Fruit fly (Drosophila melanogaster) whole organism, embryonic: ENCODE measurements around the gene Alp5.

ENCODE experiments used
- Abd-B ChIP-seq: fragments of 200-800 bp; sonication (Bioruptor generic); optimal IDR thresholded peaks from 2 replicates; lab custom pipeline; 2018; ENCODE audit warnings: missing biosample characterization, mild to moderate bottlenecking, missing genetic modification characterization, moderate library complexity
- CG10462 ChIP-seq: fragments of 200-800 bp; sonication (Bioruptor generic); optimal IDR thresholded peaks from 2 replicates; lab custom pipeline; 2016; ENCODE audit warnings: missing biosample characterization, missing genetic modification characterization
- CG11456 ChIP-seq: fragments of 200-800 bp; sonication (Bioruptor generic); IDR thresholded peaks from 3 replicates; pipeline ENCODE4 v1.3.6; 2022; ENCODE audit warnings: missing biosample characterization, missing genetic modification characterization
- CG13624 ChIP-seq: fragments of 200-800 bp; sonication (Bioruptor generic); optimal IDR thresholded peaks from 2 replicates; lab custom pipeline; 2016; ENCODE audit warnings: missing biosample characterization, missing genetic modification characterization
- CG13775 ChIP-seq: fragments of 200-800 bp; sonication (Bioruptor generic); optimal IDR thresholded peaks from 3 replicates; lab custom pipeline; 2017; ENCODE audit warnings: missing biosample characterization, mild to moderate bottlenecking, missing genetic modification characterization
- CG14441 ChIP-seq: fragments of 200-800 bp; sonication (Bioruptor generic); IDR thresholded peaks from 2 replicates; pipeline ENCODE4 v1.3.6; 2022; ENCODE audit warnings: missing biosample characterization, missing genetic modification characterization
- CG18262 ChIP-seq: fragments of 200-800 bp; optimal IDR thresholded peaks from 3 replicates; lab custom pipeline; 2019; ENCODE audit warnings: missing biosample characterization, mild to moderate bottlenecking, missing genetic modification characterization, moderate library complexity
- CG3407 ChIP-seq: fragments of 200-800 bp; sonication (Bioruptor generic); optimal IDR thresholded peaks from 2 replicates; lab custom pipeline; 2018; ENCODE audit warnings: missing biosample characterization, mild to moderate bottlenecking, missing genetic modification characterization
- CG4360 ChIP-seq: fragments of 200-800 bp; sonication (Bioruptor generic); IDR thresholded peaks from 2 replicates; pipeline ENCODE4 v1.3.6; 2022; ENCODE audit warnings: missing biosample characterization, missing genetic modification characterization
- CG4617 ChIP-seq: fragments of 200-800 bp; sonication (Bioruptor generic); optimal IDR thresholded peaks from 3 replicates; lab custom pipeline; 2016; ENCODE audit warnings: missing biosample characterization, missing genetic modification characterization, borderline replicate concordance
- CG5180 ChIP-seq: fragments of 200-800 bp; sonication (Bioruptor generic); optimal IDR thresholded peaks from 3 replicates; lab custom pipeline; 2017; ENCODE audit warnings: missing biosample characterization, missing genetic modification characterization, mild to moderate bottlenecking, moderate library complexity, missing genetic modification reagents
- CG6813 ChIP-seq: fragments of 200-800 bp; sonication (Bioruptor generic); optimal IDR thresholded peaks from 2 replicates; lab custom pipeline; 2017; ENCODE audit warnings: missing biosample characterization, missing genetic modification characterization, mild to moderate bottlenecking, moderate library complexity, missing genetic modification reagents
- CG7372 ChIP-seq: fragments of 200-800 bp; sonication (Bioruptor generic); IDR thresholded peaks from 2 replicates; pipeline ENCODE4 v1.3.6; 2022; ENCODE audit warnings: missing biosample characterization, missing genetic modification characterization
- D ChIP-seq, 2 experiments: fragments of 200-800 bp in 1 of 2; fragments of >200 bp in 1 of 2; sonication (Bioruptor generic) in 1 of 2; optimal IDR thresholded peaks; 2 replicates in 1 of 2; 3 replicates in 1 of 2; lab custom pipeline; 2017; ENCODE audit warnings: mild to moderate bottlenecking in 1 of 2, missing biosample characterization in 1 of 2, missing genetic modification characterization in 1 of 2, missing genetic modification reagents in 1 of 2
- E2f2 ChIP-seq: fragments of 200-800 bp; sonication (Bioruptor generic); IDR thresholded peaks from 2 replicates; pipeline ENCODE4 v1.3.6; 2022; ENCODE audit warnings: missing biosample characterization, missing genetic modification characterization
- Eip74EF ChIP-seq, 2 experiments: fragments of 200-800 bp in 1 of 2; fragments of >200 bp in 1 of 2; sonication (Bioruptor generic) in 1 of 2; optimal IDR thresholded peaks; 2 replicates each; lab custom pipeline; 2017 to 2019; ENCODE audit warnings: missing biosample characterization in 2 of 2, missing genetic modification characterization in 2 of 2, mild to moderate bottlenecking in 1 of 2, moderate library complexity in 1 of 2
- HLH3B ChIP-seq: fragments of 200-800 bp; sonication (Bioruptor generic); IDR thresholded peaks from 2 replicates; pipeline ENCODE4 v1.3.6; 2022; ENCODE audit warnings: missing biosample characterization, missing genetic modification characterization
- Hr51 ChIP-seq, 2 experiments: fragments of 200-800 bp; sonication (Bioruptor generic); optimal IDR thresholded peaks; 2 replicates in 1 of 2; 3 replicates in 1 of 2; lab custom pipeline; 2016 to 2018; ENCODE audit warnings: missing biosample characterization in 2 of 2, missing genetic modification characterization in 2 of 2, mild to moderate bottlenecking in 1 of 2, moderate library complexity in 1 of 2
- Lpt ChIP-seq: fragments of >200 bp; optimal IDR thresholded peaks from 2 replicates; lab custom pipeline; 2018; ENCODE audit warnings: missing biosample characterization, missing genetic modification characterization
- MESR4 ChIP-seq: fragments of 200-800 bp; sonication (Bioruptor generic); optimal IDR thresholded peaks from 2 replicates; lab custom pipeline; 2018; ENCODE audit warnings: missing biosample characterization, mild to moderate bottlenecking, missing genetic modification characterization, moderate library complexity
- MTF-1 ChIP-seq: fragments of 200-800 bp; sonication (Bioruptor generic); optimal IDR thresholded peaks from 2 replicates; lab custom pipeline; 2018; ENCODE audit warnings: missing biosample characterization, mild to moderate bottlenecking, missing genetic modification characterization, borderline replicate concordance
- Max ChIP-seq: fragments of 200-800 bp; sonication (Bioruptor generic); optimal IDR thresholded peaks from 2 replicates; lab custom pipeline; 2016; ENCODE audit warnings: missing biosample characterization, mild to moderate bottlenecking, missing genetic modification characterization
- Oli ChIP-seq: fragments of 200-800 bp; sonication (Bioruptor generic); optimal IDR thresholded peaks from 2 replicates; lab custom pipeline; 2018; ENCODE audit warnings: missing biosample characterization, mild to moderate bottlenecking, missing genetic modification characterization, moderate library complexity
- Rfx ChIP-seq: fragments of 200-800 bp; sonication (Bioruptor generic); IDR thresholded peaks from 2 replicates; pipeline ENCODE4 v1.3.6; 2022; ENCODE audit warnings: missing biosample characterization, missing genetic modification characterization
- Sox100B ChIP-seq: fragments of 200-800 bp; sonication (Bioruptor generic); optimal IDR thresholded peaks from 3 replicates; lab custom pipeline; 2018; ENCODE audit warnings: missing biosample characterization, mild to moderate bottlenecking, missing genetic modification characterization
- Sox102F ChIP-seq: fragments of 200-800 bp; sonication (Bioruptor generic); optimal IDR thresholded peaks from 2 replicates; lab custom pipeline; 2018; ENCODE audit warnings: missing biosample characterization, mild to moderate bottlenecking, missing genetic modification characterization, moderate library complexity
- Tbp ChIP-seq: fragments of >200 bp; optimal IDR thresholded peaks from 2 replicates; lab custom pipeline; 2018; ENCODE audit warnings: missing biosample characterization, missing genetic modification characterization
- bowl ChIP-seq: fragments of 200-800 bp; sonication (Bioruptor generic); IDR thresholded peaks from 2 replicates; pipeline ENCODE4 v1.3.6; 2022; ENCODE audit warnings: missing biosample characterization, missing genetic modification characterization
- btn ChIP-seq: fragments of 200-800 bp; sonication (Bioruptor generic); optimal IDR thresholded peaks from 2 replicates; lab custom pipeline; 2016; ENCODE audit warnings: missing biosample characterization, missing genetic modification characterization
- crc ChIP-seq: fragments of 200-800 bp; sonication (Bioruptor generic); optimal IDR thresholded peaks from 2 replicates; lab custom pipeline; 2016; ENCODE audit warnings: missing biosample characterization, missing genetic modification characterization
- crp ChIP-seq, 2 experiments: fragments of 200-800 bp; sonication (Bioruptor generic); optimal IDR thresholded peaks; 2 replicates in 1 of 2; 3 replicates in 1 of 2; lab custom pipeline; 2017; ENCODE audit warnings: missing biosample characterization in 2 of 2, missing genetic modification characterization in 2 of 2, mild to moderate bottlenecking in 1 of 2, moderate library complexity in 1 of 2
- dan ChIP-seq: fragments of 200-800 bp; sonication (Bioruptor generic); IDR thresholded peaks from 2 replicates; pipeline ENCODE4 v1.3.6; 2022; ENCODE audit warnings: missing biosample characterization, missing genetic modification characterization
- dpn ChIP-seq, 2 experiments: fragments of 200-800 bp; sonication (Bioruptor generic); optimal IDR thresholded peaks; 3 replicates each; lab custom pipeline; 2016; ENCODE audit warnings: missing biosample characterization in 2 of 2, missing genetic modification characterization in 2 of 2
- gcm2 ChIP-seq: fragments of 200-800 bp; sonication (Bioruptor generic); optimal IDR thresholded peaks from 2 replicates; lab custom pipeline; 2016; ENCODE audit warnings: missing biosample characterization, missing genetic modification characterization
- her ChIP-seq: fragments of 200-800 bp; sonication (Bioruptor generic); optimal IDR thresholded peaks from 2 replicates; lab custom pipeline; 2016; ENCODE audit warnings: missing biosample characterization, missing genetic modification characterization
- kay ChIP-seq: fragments of 200-800 bp; sonication (Bioruptor generic); optimal IDR thresholded peaks from 2 replicates; lab custom pipeline; 2016; ENCODE audit warnings: missing biosample characterization, missing genetic modification characterization
- lmd ChIP-seq: fragments of 200-800 bp; sonication (Bioruptor generic); IDR thresholded peaks from 2 replicates; pipeline ENCODE4 v1.3.6; 2022; ENCODE audit warnings: missing biosample characterization, missing genetic modification characterization
- otp ChIP-seq: fragments of 200-800 bp; sonication (Bioruptor generic); IDR thresholded peaks from 3 replicates; pipeline ENCODE4, ENCODE4 v1.3.6; 2022; ENCODE audit warnings: missing biosample characterization, missing genetic modification characterization
- sc ChIP-seq, 3 experiments: fragments of >200 bp in 2 of 3; fragments of 200-800 bp in 1 of 3; sonication (Bioruptor generic) in 1 of 3; optimal IDR thresholded peaks; 2 replicates in 2 of 3; 3 replicates in 1 of 3; lab custom pipeline; 2017; ENCODE audit warnings: mild to moderate bottlenecking in 1 of 3, missing biosample characterization in 1 of 3, missing genetic modification characterization in 1 of 3, missing genetic modification reagents in 1 of 3
- sd ChIP-seq: fragments of 200-800 bp; sonication (Bioruptor generic); optimal IDR thresholded peaks from 3 replicates; lab custom pipeline; 2018; ENCODE audit warnings: missing biosample characterization, mild to moderate bottlenecking, missing genetic modification characterization, moderate library complexity
- sim ChIP-seq: fragments of 200-800 bp; sonication (Bioruptor generic); IDR thresholded peaks from 2 replicates; pipeline ENCODE4 v1.3.6; 2022; ENCODE audit warnings: missing biosample characterization, missing genetic modification characterization
- sob ChIP-seq: fragments of 200-800 bp; sonication (Bioruptor generic); IDR thresholded peaks from 2 replicates; pipeline ENCODE4 v1.3.6; 2022; ENCODE audit warnings: missing biosample characterization, missing genetic modification characterization
- stc ChIP-seq: fragments of 200-800 bp; sonication (Bioruptor generic); IDR thresholded peaks from 2 replicates; pipeline ENCODE4 v1.3.6; 2022; ENCODE audit warnings: missing biosample characterization, missing genetic modification characterization
- tap ChIP-seq: fragments of 200-800 bp; optimal IDR thresholded peaks from 3 replicates; lab custom pipeline; 2019; ENCODE audit warnings: missing biosample characterization, mild to moderate bottlenecking, missing genetic modification characterization, moderate library complexity
- trem ChIP-seq: fragments of 200-800 bp; optimal IDR thresholded peaks from 3 replicates; lab custom pipeline; 2019; ENCODE audit warnings: missing biosample characterization, mild to moderate bottlenecking, missing genetic modification characterization, moderate library complexity
- zfh1 ChIP-seq: fragments of 200-800 bp; sonication (Bioruptor generic); IDR thresholded peaks from 3 replicates; pipeline ENCODE4 v1.3.6; 2022; ENCODE audit warnings: missing biosample characterization, missing genetic modification characterization

Gene Alp5

DNA sequence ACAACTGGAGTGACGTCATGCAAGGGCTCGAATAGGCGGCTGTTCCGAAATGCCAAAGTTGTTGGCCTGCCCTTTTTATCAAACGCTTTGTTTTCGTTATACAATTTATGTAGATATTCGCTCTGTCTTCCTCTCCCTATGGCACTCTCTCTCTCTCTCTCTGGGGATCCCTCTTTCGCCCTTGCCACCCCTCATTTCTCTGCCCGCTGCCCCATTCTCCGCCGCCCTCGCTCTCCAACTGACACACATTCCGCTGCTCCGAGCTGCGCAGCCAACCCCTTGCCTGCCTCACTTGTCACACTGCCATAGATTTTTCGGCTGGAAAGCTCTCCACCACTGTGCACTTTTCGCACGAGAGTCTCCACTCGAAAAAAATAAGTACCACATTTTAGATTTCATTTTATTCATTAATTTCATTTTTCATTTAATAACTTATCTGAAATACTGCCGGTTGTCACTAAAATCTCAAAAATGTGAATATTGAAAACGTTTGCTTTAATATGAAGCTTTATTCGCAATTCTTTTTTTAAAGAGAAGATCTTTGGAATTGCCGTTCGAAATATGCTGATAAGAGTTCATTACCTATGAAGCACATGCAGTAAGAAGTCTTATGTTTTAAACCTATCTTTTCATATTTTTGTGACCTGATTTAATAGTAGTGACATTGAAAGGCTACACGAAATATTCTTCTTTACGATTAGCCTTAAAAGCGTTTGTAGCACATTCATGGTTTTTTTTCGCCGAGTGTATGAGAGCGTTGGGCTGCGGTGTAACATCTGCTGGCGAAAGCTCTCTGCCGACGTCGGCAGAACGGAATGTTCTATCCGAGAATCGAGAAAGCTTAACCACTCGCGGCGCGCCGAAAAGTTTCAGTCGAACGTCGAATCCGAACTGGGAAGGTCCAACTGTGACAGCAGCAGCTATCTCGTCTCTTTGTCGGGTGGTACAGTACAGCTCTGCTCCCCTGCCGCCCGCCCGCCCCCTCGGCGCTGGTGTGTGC lies 49.6 kb downstream of the Alp5 start (continued):
- TF ChIP-seq CG4360 (GFP tag; lab: Robert Waterston, UW) (no peak), crp (GFP tag; optimal IDR thresholded peaks at IDR 0.05; lab: Kevin White, UChicago) (peak in 1 of 2 experiments; percentile 56), trem (tag; lab: Kevin White, UChicago) (peak; percentile 40), sim (GFP tag; lab: Robert Waterston, UW) (no peak), CG4617 (GFP tag; lab: Kevin White, UChicago) (peak; percentile 48), CG13624 (peak; percentile 81), bowl (GFP tag; lab: Robert Waterston, UW) (no peak), Abd-B (peak; percentile 83), kay (GFP tag; lab: Kevin White, UChicago) (peak; percentile 58), Eip74EF (GFP tag; optimal IDR thresholded peaks at IDR 0.05; lab: Kevin White, UChicago) (peak in 1 of 2 experiments; percentile 72), sob (0 out of 2 replicates have a peak, but pooled peaks have one; percentile 51), crc (GFP tag; lab: Kevin White, UChicago) (peak; percentile 68), HLH3B (GFP tag; lab: Robert Waterston, UW) (peak; percentile 33; the same call in 1 of the 2 replicates), MTF-1 (peak; percentile 26), Tbp (GFP tag; lab: Kevin White, UChicago) (no peak), E2f2 (GFP tag; lab: Robert Waterston, UW) (peak; percentile 39; the same call in 1 of the 2 replicates), Hr51 (GFP tag; optimal IDR thresholded peaks at IDR 0.05; lab: Kevin White, UChicago) (peak; percentile 78 to 92), Rfx (GFP tag; lab: Robert Waterston, UW) (peak; percentile 68), CG18262 (tag; lab: Kevin White, UChicago) (peak; percentile 93), zfh1 (GFP tag; lab: Robert Waterston, UW) (no peak; the same call in 2 of the 3 replicates), otp (GFP tag; lab: Robert Waterston, UW) (no peak), CG5180 (GFP tag; lab: Kevin White, UChicago) (peak; percentile 84), btn (GFP tag; lab: Kevin White, UChicago) (peak; percentile 42), dan (GFP tag; lab: Robert Waterston, UW) (no peak), sc (optimal IDR thresholded peaks at IDR 0.05; lab: Kevin White, UChicago) (no peak), sc (GFP tag; optimal IDR thresholded peaks at IDR 0.05; lab: Kevin White, UChicago) (peak; percentile 87), Sox100B (GFP tag; lab: Kevin White, UChicago) (peak; percentile 95), CG3407 (GFP tag; lab: Kevin White, UChicago) (peak; percentile 59), CG14441 (GFP tag; lab: Robert Waterston, UW) (peak; percentile 59), Oli (tag; lab: Kevin White, UChicago) (peak; percentile 91), CG6813 (GFP tag; lab: Kevin White, UChicago) (peak; percentile 77), tap (tag; lab: Kevin White, UChicago) (peak; percentile 30), MESR4 (no peak), CG7372 (GFP tag; lab: Robert Waterston, UW) (0 out of 2 replicates have a peak, but pooled peaks have one; percentile 15), lmd (GFP tag; lab: Robert Waterston, UW) (peak; percentile 72), dpn (GFP tag; optimal IDR thresholded peaks at IDR 0.05; lab: Kevin White, UChicago) (peak; percentile 80 to 84), her (GFP tag; lab: Kevin White, UChicago) (peak; percentile 60), stc (GFP tag; lab: Robert Waterston, UW) (no peak), gcm2 (GFP tag; lab: Kevin White, UChicago) (peak; percentile 53), sd (tag; lab: Kevin White, UChicago) (peak; percentile 99), CG11456 (GFP tag; lab: Robert Waterston, UW) (0 out of 3 replicates have a peak, but pooled peaks have one; percentile 20), CG13775 (GFP tag; lab: Kevin White, UChicago) (peak; percentile 92), Max (GFP tag; lab: Kevin White, UChicago) (peak; percentile 89), D (optimal IDR thresholded peaks at IDR 0.05; lab: Kevin White, UChicago) (no peak), D (GFP tag; optimal IDR thresholded peaks at IDR 0.05; lab: Kevin White, UChicago) (peak; percentile 90), Sox102F (GFP tag; lab: Kevin White, UChicago) (peak; percentile 89), CG10462 (GFP tag; lab: Kevin White, UChicago) (peak; percentile 76), Lpt (GFP tag; lab: Kevin White, UChicago) (no peak)
